Worm (Caenorhabditis elegans): ENCODE results near the gene srg-9.

Gene srg-9

ce11 chrIII:6206161-6206853, 50.3 kb downstream of the srg-9 start, which contains the start of the genes sna-3 and rps-3 (continued):
- TF ChIP-seq eor-1 (tag; optimal IDR thresholded peaks at IDR 0.05): no peak
- peak; percentile 90 for TF ChIP-seq nfya-1 (tag; optimal IDR thresholded peaks at IDR 0.05; ENCODE audit: insufficient read depth)
- no peak for TF ChIP-seq sea-2 (GFP tag; optimal IDR thresholded peaks at IDR 0.05)
- TF ChIP-seq nhr-11 (tag; optimal IDR thresholded peaks at IDR 0.05): peak; percentile 31
- no peak for TF ChIP-seq ztf-4 (tag; optimal IDR thresholded peaks at IDR 0.05)
- peak; percentile 47 for TF ChIP-seq elt-2 (tag; optimal IDR thresholded peaks at IDR 0.05)
- no peak for TF ChIP-seq zag-1 (tag; optimal IDR thresholded peaks at IDR 0.05)
- no peak for TF ChIP-seq fos-1 (tag; optimal IDR thresholded peaks at IDR 0.05)
- TF ChIP-seq hmg-11 (tag; optimal IDR thresholded peaks at IDR 0.05): peak; percentile 73
- TF ChIP-seq unc-39 (tag; optimal IDR thresholded peaks at IDR 0.05): no peak
- TF ChIP-seq nhr-25 (tag; optimal IDR thresholded peaks at IDR 0.05): peak; percentile 83
- no peak for TF ChIP-seq fkh-10 (GFP tag; optimal IDR thresholded peaks at IDR 0.05)
- no peak for TF ChIP-seq mml-1 (tag; optimal IDR thresholded peaks at IDR 0.05)
- TF ChIP-seq egl-5 (tag; optimal IDR thresholded peaks at IDR 0.05): peak; percentile 34

Data from whole organism, L3 larva.